Fruit fly (Drosophila melanogaster) whole organism, embryonic: Measurements from ENCODE around the gene CG10943.

Experiments used
- Antp ChIP-seq: fragments of 200-800 bp; sonication (Bioruptor generic); optimal IDR thresholded peaks from 3 replicates; lab custom pipeline; 2016; ENCODE audit warnings: missing biosample characterization, missing genetic modification characterization
- BtbVII ChIP-seq: fragments of 200-800 bp; sonication (Bioruptor generic); optimal IDR thresholded peaks from 3 replicates; lab custom pipeline; 2017; ENCODE audit warnings: missing biosample characterization, mild to moderate bottlenecking, missing genetic modification characterization
- CG1024 ChIP-seq: fragments of 200-800 bp; sonication (Bioruptor generic); IDR thresholded peaks from 2 replicates; pipeline ENCODE4 v1.3.6; 2022; ENCODE audit warnings: missing biosample characterization, missing genetic modification characterization
- CG11247 ChIP-seq: fragments of 200-800 bp; sonication (Bioruptor generic); IDR thresholded peaks from 2 replicates; pipeline ENCODE4 v1.3.6; 2022; ENCODE audit warnings: missing biosample characterization, missing genetic modification characterization
- CG11695 ChIP-seq: fragments of 200-800 bp; sonication (Bioruptor generic); IDR thresholded peaks from 3 replicates; pipeline ENCODE4 v1.3.6; 2022; ENCODE audit warnings: missing biosample characterization, missing genetic modification characterization
- CG13296 ChIP-seq: fragments of 200-800 bp; sonication (Bioruptor generic); optimal IDR thresholded peaks from 3 replicates; lab custom pipeline; 2018; ENCODE audit warnings: missing biosample characterization, mild to moderate bottlenecking, missing genetic modification characterization
- CG13775 ChIP-seq: fragments of 200-800 bp; sonication (Bioruptor generic); optimal IDR thresholded peaks from 3 replicates; lab custom pipeline; 2017; ENCODE audit warnings: missing biosample characterization, mild to moderate bottlenecking, missing genetic modification characterization
- CG14710 ChIP-seq: fragments of 200-800 bp; sonication (Bioruptor generic); optimal IDR thresholded peaks from 3 replicates; lab custom pipeline; 2019; ENCODE audit warnings: missing biosample characterization, mild to moderate bottlenecking, missing genetic modification characterization, moderate library complexity
- CG15601 ChIP-seq: fragments of 200-800 bp; sonication (Bioruptor generic); optimal IDR thresholded peaks from 3 replicates; lab custom pipeline; 2019; ENCODE audit warnings: missing biosample characterization, mild to moderate bottlenecking, missing genetic modification characterization, moderate library complexity
- CG1647 ChIP-seq: fragments of 200-800 bp; sonication (Bioruptor generic); optimal IDR thresholded peaks from 3 replicates; lab custom pipeline; 2016; ENCODE audit warnings: missing biosample characterization, missing genetic modification characterization
- CG17568 ChIP-seq: fragments of 200-800 bp; sonication (Bioruptor generic); optimal IDR thresholded peaks from 2 replicates; lab custom pipeline; 2018; ENCODE audit warnings: missing biosample characterization, mild to moderate bottlenecking, missing genetic modification characterization, moderate library complexity
- CG18599 ChIP-seq: fragments of 200-800 bp; sonication (Bioruptor generic); optimal IDR thresholded peaks from 3 replicates; lab custom pipeline; 2017; ENCODE audit warnings: missing biosample characterization, missing genetic modification characterization, mild to moderate bottlenecking, moderate library complexity, missing genetic modification reagents
- CG31224 ChIP-seq: fragments of 200-800 bp; sonication (Bioruptor generic); IDR thresholded peaks from 2 replicates; pipeline ENCODE4 v1.3.6; 2022; ENCODE audit warnings: missing biosample characterization, missing genetic modification characterization
- CG4707 ChIP-seq: fragments of 200-800 bp; sonication (Bioruptor generic); optimal IDR thresholded peaks from 2 replicates; lab custom pipeline; 2018; ENCODE audit warnings: missing biosample characterization, mild to moderate bottlenecking, missing genetic modification characterization, moderate library complexity
- CG6272 ChIP-seq: fragments of 200-800 bp; sonication (Bioruptor generic); IDR thresholded peaks from 2 replicates; pipeline ENCODE4 v1.3.6; 2022; ENCODE audit warnings: missing biosample characterization, missing genetic modification characterization
- CG6689 ChIP-seq: fragments of 200-800 bp; sonication (Bioruptor generic); IDR thresholded peaks from 2 replicates; pipeline ENCODE4 v1.3.6; 2022; ENCODE audit warnings: missing biosample characterization, missing genetic modification characterization
- CG6791 ChIP-seq: fragments of 200-800 bp; sonication (Bioruptor generic); IDR thresholded peaks from 3 replicates; pipeline ENCODE4 v1.3.6; 2022; ENCODE audit warnings: missing biosample characterization, missing genetic modification characterization; ENCODE audit not compliant: partially characterized antibody
- CG7271 ChIP-seq: fragments of 200-800 bp; sonication (Bioruptor generic); optimal IDR thresholded peaks from 2 replicates; lab custom pipeline; 2018; ENCODE audit warnings: missing biosample characterization, mild to moderate bottlenecking, missing genetic modification characterization, moderate library complexity
- CG7839 ChIP-seq: fragments of 200-800 bp; sonication (Bioruptor generic); optimal IDR thresholded peaks from 3 replicates; lab custom pipeline; 2018; ENCODE audit warnings: missing biosample characterization, mild to moderate bottlenecking, missing genetic modification characterization, moderate library complexity
- CG7963 ChIP-seq: fragments of 200-800 bp; sonication (Bioruptor generic); IDR thresholded peaks from 3 replicates; pipeline ENCODE4 v1.3.6; 2022; ENCODE audit warnings: missing biosample characterization, missing genetic modification characterization; ENCODE audit not compliant: partially characterized antibody
- CG8089 ChIP-seq: fragments of 200-800 bp; sonication (Bioruptor generic); optimal IDR thresholded peaks from 3 replicates; lab custom pipeline; 2016; ENCODE audit warnings: missing biosample characterization, missing genetic modification characterization
- Dad ChIP-seq: fragments of 200-800 bp; sonication (Bioruptor generic); optimal IDR thresholded peaks from 3 replicates; lab custom pipeline; 2016; ENCODE audit warnings: missing biosample characterization, missing genetic modification characterization
- Fer1 ChIP-seq: fragments of 200-800 bp; sonication (Bioruptor generic); optimal IDR thresholded peaks from 2 replicates; lab custom pipeline; 2017; ENCODE audit warnings: missing biosample characterization, mild to moderate bottlenecking, missing genetic modification characterization
- Gsc ChIP-seq: fragments of 200-800 bp; sonication (Bioruptor generic); IDR thresholded peaks from 2 replicates; pipeline ENCODE4 v1.3.6; 2022; ENCODE audit warnings: missing biosample characterization, missing genetic modification characterization
- HLH54F ChIP-seq: fragments of 200-800 bp; sonication (Bioruptor generic); optimal IDR thresholded peaks from 3 replicates; lab custom pipeline; 2016; ENCODE audit warnings: missing biosample characterization, missing genetic modification characterization
- Hr3 ChIP-seq: fragments of 200-800 bp; sonication (Bioruptor generic); optimal IDR thresholded peaks from 3 replicates; lab custom pipeline; 2016; ENCODE audit warnings: missing biosample characterization, missing genetic modification characterization
- Hr51 ChIP-seq, 2 experiments: fragments of 200-800 bp; sonication (Bioruptor generic); optimal IDR thresholded peaks; 2 replicates in 1 of 2; 3 replicates in 1 of 2; lab custom pipeline; 2016 to 2018; ENCODE audit warnings: missing biosample characterization in 2 of 2, missing genetic modification characterization in 2 of 2, mild to moderate bottlenecking in 1 of 2, moderate library complexity in 1 of 2
- Hr78 ChIP-seq, 2 experiments: fragments of 200-800 bp in 1 of 2; fragments of >200 bp in 1 of 2; sonication (Bioruptor generic) in 1 of 2; optimal IDR thresholded peaks; 2 replicates each; lab custom pipeline; 2017 to 2019; ENCODE audit warnings: missing biosample characterization in 2 of 2, missing genetic modification characterization in 2 of 2, mild to moderate bottlenecking in 1 of 2, moderate library complexity in 1 of 2
- Lpt ChIP-seq: fragments of >200 bp; optimal IDR thresholded peaks from 2 replicates; lab custom pipeline; 2018; ENCODE audit warnings: missing biosample characterization, missing genetic modification characterization
- NC2β ChIP-seq: fragments of 200-800 bp; sonication (Bioruptor generic); optimal IDR thresholded peaks from 2 replicates; lab custom pipeline; 2016; ENCODE audit warnings: missing biosample characterization, missing genetic modification characterization
- NK7.1 ChIP-seq: fragments of 200-800 bp; sonication (Bioruptor generic); optimal IDR thresholded peaks from 3 replicates; lab custom pipeline; 2016; ENCODE audit warnings: missing biosample characterization, missing genetic modification characterization
- Ravus ChIP-seq: fragments of 200-800 bp; sonication (Bioruptor generic); IDR thresholded peaks from 2 replicates; pipeline ENCODE4 v1.3.6; 2022; ENCODE audit warnings: missing biosample characterization, missing genetic modification characterization
- Spps ChIP-seq: fragments of 200-800 bp; sonication (Bioruptor generic); optimal IDR thresholded peaks from 2 replicates; lab custom pipeline; 2018; ENCODE audit warnings: missing biosample characterization, mild to moderate bottlenecking, missing genetic modification characterization
- ac ChIP-seq: fragments of 200-800 bp; sonication (Bioruptor generic); optimal IDR thresholded peaks from 3 replicates; lab custom pipeline; 2017; ENCODE audit warnings: missing biosample characterization, mild to moderate bottlenecking, missing genetic modification characterization
- bab2 ChIP-seq: fragments of 200-800 bp; sonication (Bioruptor generic); optimal IDR thresholded peaks from 2 replicates; lab custom pipeline; 2016; ENCODE audit warnings: missing biosample characterization, missing genetic modification characterization
- cas ChIP-seq: fragments of 200-800 bp; sonication (Bioruptor generic); IDR thresholded peaks from 2 replicates; pipeline ENCODE4 v1.3.6; 2022; ENCODE audit warnings: missing biosample characterization, missing genetic modification characterization
- corto ChIP-seq: fragments of 200-800 bp; sonication (Bioruptor generic); optimal IDR thresholded peaks from 2 replicates; lab custom pipeline; 2016; ENCODE audit warnings: missing biosample characterization, mild to moderate bottlenecking, missing genetic modification characterization, moderate library complexity
- danr ChIP-seq: fragments of 200-800 bp; sonication (Bioruptor generic); IDR thresholded peaks from 2 replicates; pipeline ENCODE4 v1.3.6; 2022; ENCODE audit warnings: missing biosample characterization, missing genetic modification characterization
- dm ChIP-seq: fragments of 200-800 bp; sonication (Bioruptor generic); optimal IDR thresholded peaks from 3 replicates; lab custom pipeline; 2016; ENCODE audit warnings: missing biosample characterization, missing genetic modification characterization
- dmrt99B ChIP-seq: fragments of 200-800 bp; sonication (Bioruptor generic); optimal IDR thresholded peaks from 2 replicates; lab custom pipeline; 2018; ENCODE audit warnings: missing biosample characterization, mild to moderate bottlenecking, missing genetic modification characterization, moderate library complexity
- dysf ChIP-seq: fragments of 200-800 bp; sonication (Bioruptor generic); IDR thresholded peaks from 3 replicates; pipeline ENCODE4 v1.3.6; 2022; ENCODE audit warnings: missing biosample characterization, missing genetic modification characterization
- ems ChIP-seq: fragments of 200-800 bp; sonication (Bioruptor generic); optimal IDR thresholded peaks from 3 replicates; lab custom pipeline; 2016; ENCODE audit warnings: missing biosample characterization, missing genetic modification characterization
- eve ChIP-seq, 2 experiments: fragments of >200 bp; optimal IDR thresholded peaks; 2 replicates each; lab custom pipeline; 2017; ENCODE audit warnings: missing biosample characterization in 2 of 2, missing genetic modification characterization in 2 of 2
- fd102C ChIP-seq: fragments of 200-800 bp; sonication (Bioruptor generic); optimal IDR thresholded peaks from 2 replicates; lab custom pipeline; 2018; ENCODE audit warnings: missing biosample characterization, mild to moderate bottlenecking, missing genetic modification characterization, moderate library complexity
- kay ChIP-seq: fragments of 200-800 bp; sonication (Bioruptor generic); optimal IDR thresholded peaks from 2 replicates; lab custom pipeline; 2016; ENCODE audit warnings: missing biosample characterization, missing genetic modification characterization
- luna ChIP-seq: fragments of 200-800 bp; sonication (Bioruptor generic); optimal IDR thresholded peaks from 2 replicates; lab custom pipeline; 2016; ENCODE audit warnings: missing biosample characterization, missing genetic modification characterization
- sd ChIP-seq: fragments of 200-800 bp; sonication (Bioruptor generic); optimal IDR thresholded peaks from 3 replicates; lab custom pipeline; 2018; ENCODE audit warnings: missing biosample characterization, mild to moderate bottlenecking, missing genetic modification characterization, moderate library complexity
- sqz ChIP-seq: fragments of 200-800 bp; sonication (Bioruptor generic); optimal IDR thresholded peaks from 3 replicates; lab custom pipeline; 2018; ENCODE audit warnings: missing biosample characterization, mild to moderate bottlenecking, missing genetic modification characterization
- ttk ChIP-seq: fragments of 200-800 bp; sonication (Bioruptor generic); IDR thresholded peaks from 2 replicates; pipeline ENCODE4 v2.1.2; 2022; ENCODE audit warnings: missing biosample characterization, missing genetic modification characterization
- vvl ChIP-seq: fragments of 200-800 bp; sonication (Bioruptor generic); IDR thresholded peaks from 2 replicates; pipeline ENCODE4 v1.3.6; 2022; ENCODE audit warnings: missing biosample characterization, missing genetic modification characterization
- wek ChIP-seq: fragments of 200-800 bp; sonication (Bioruptor generic); optimal IDR thresholded peaks from 3 replicates; lab custom pipeline; 2018; ENCODE audit warnings: missing biosample characterization, mild to moderate bottlenecking, missing genetic modification characterization, moderate library complexity
- zf30C ChIP-seq: fragments of 200-800 bp; sonication (Bioruptor generic); optimal IDR thresholded peaks from 3 replicates; lab custom pipeline; 2018; ENCODE audit warnings: missing biosample characterization, mild to moderate bottlenecking, missing genetic modification characterization

The CG10943 gene

dm6 chr3L:12874211-12874610, 11.5 kb upstream of the CG10943 start (continued):
- no peak for TF ChIP-seq fd102C (GFP tag; lab: Kevin White, UChicago)
- no peak for TF ChIP-seq CG7271
- TF ChIP-seq corto (GFP tag; lab: Kevin White, UChicago), result no peak
- TF ChIP-seq CG14710 (tag; lab: Kevin White, UChicago), result no peak
- no peak for TF ChIP-seq HLH54F
- no peak for TF ChIP-seq sd
- no peak for TF ChIP-seq NC2β
- peak; percentile 76 for TF ChIP-seq CG18599 (GFP tag; lab: Kevin White, UChicago)
- TF ChIP-seq bab2 (GFP tag; lab: Kevin White, UChicago), result no peak
- no peak for TF ChIP-seq ems
- no peak for TF ChIP-seq CG6272 (GFP tag; lab: Robert Waterston, UW)
- TF ChIP-seq CG8089 (GFP tag; lab: Kevin White, UChicago), result no peak
- peak; percentile 27 for TF ChIP-seq dmrt99B (tag; lab: Kevin White, UChicago)
- no peak for TF ChIP-seq Spps (tag; lab: Kevin White, UChicago)
- TF ChIP-seq CG11247, result no peak
- TF ChIP-seq vvl, result peak; percentile 21; the same call in 1 of the 2 replicates
- no peak for TF ChIP-seq BtbVII
- TF ChIP-seq Hr78 (GFP tag; optimal IDR thresholded peaks at IDR 0.05; lab: Kevin White, UChicago), result no peak
- no peak for TF ChIP-seq CG13775 (GFP tag; lab: Kevin White, UChicago)
- no peak for TF ChIP-seq wek (GFP tag; lab: Kevin White, UChicago)
- TF ChIP-seq CG11695 (GFP tag; lab: Robert Waterston, UW), result no peak
- peak; percentile 20; the same call in 1 of the 3 replicates for TF ChIP-seq dysf (GFP tag; lab: Robert Waterston, UW)
- no peak for TF ChIP-seq eve (GFP tag; optimal IDR thresholded peaks at IDR 0.05; lab: Kevin White, UChicago)
- TF ChIP-seq kay (GFP tag; lab: Kevin White, UChicago), result no peak
- TF ChIP-seq ac (GFP tag; lab: Kevin White, UChicago), result no peak
- no peak for TF ChIP-seq CG15601 (tag; lab: Kevin White, UChicago)
- no peak for TF ChIP-seq CG6689
- no peak for TF ChIP-seq Dad (GFP tag; lab: Kevin White, UChicago)
- no peak for TF ChIP-seq Lpt
- TF ChIP-seq CG17568 (GFP tag; lab: Kevin White, UChicago), result no peak
- TF ChIP-seq Ravus (GFP tag; lab: Robert Waterston, UW), result no peak
- TF ChIP-seq Fer1, result no peak
- no peak for TF ChIP-seq NK7.1 (GFP tag; lab: Kevin White, UChicago)
- TF ChIP-seq CG6791 (GFP tag; lab: Robert Waterston, UW), result no peak
- TF ChIP-seq CG1647, result no peak
- TF ChIP-seq CG1024 (GFP tag; lab: Robert Waterston, UW), result no peak
- TF ChIP-seq ttk (GFP tag; lab: Robert Waterston, UW), result no peak
- TF ChIP-seq Hr3, result no peak
- TF ChIP-seq zf30C (GFP tag; lab: Kevin White, UChicago), result no peak
- no peak for TF ChIP-seq CG7963
- TF ChIP-seq dm (GFP tag; lab: Kevin White, UChicago), result no peak
- peak in 1 of 2 experiments; percentile 46 for TF ChIP-seq Hr51 (GFP tag; optimal IDR thresholded peaks at IDR 0.05; lab: Kevin White, UChicago)
- TF ChIP-seq cas (GFP tag; lab: Robert Waterston, UW), result no peak
- TF ChIP-seq danr, result no peak
- no peak for TF ChIP-seq CG31224 (GFP tag; lab: Robert Waterston, UW)
- no peak for TF ChIP-seq Gsc (GFP tag; lab: Robert Waterston, UW)
- no peak for TF ChIP-seq luna
- TF ChIP-seq Antp (GFP tag; lab: Kevin White, UChicago), result no peak
- TF ChIP-seq sqz (GFP tag; lab: Kevin White, UChicago), result no peak
- no peak for TF ChIP-seq CG4707 (GFP tag; lab: Kevin White, UChicago)
- peak; percentile 40 for TF ChIP-seq CG7839 (tag; lab: Kevin White, UChicago)
- TF ChIP-seq CG13296, result no peak
